Fruit fly (Drosophila melanogaster) whole organism, embryonic: ENCODE data around the gene CG15638.

Experiments used
- Atf3 ChIP-seq: fragments of 200-800 bp; sonication (Bioruptor generic); optimal IDR thresholded peaks from 3 replicates; lab custom pipeline; 2016; ENCODE audit warnings: missing biosample characterization, missing genetic modification characterization
- CG10209 ChIP-seq: fragments of 200-800 bp; sonication (Bioruptor generic); optimal IDR thresholded peaks from 3 replicates; lab custom pipeline; 2017; ENCODE audit warnings: missing biosample characterization, mild to moderate bottlenecking, missing genetic modification characterization, missing genetic modification reagents
- CG10654 ChIP-seq: fragments of 200-800 bp; sonication (Bioruptor generic); optimal IDR thresholded peaks from 2 replicates; lab custom pipeline; 2016; ENCODE audit warnings: missing biosample characterization, missing genetic modification characterization
- CG10959 ChIP-seq: fragments of 200-800 bp; sonication (Bioruptor generic); IDR thresholded peaks from 2 replicates; pipeline ENCODE4 v1.3.6; 2022; ENCODE audit warnings: missing biosample characterization, missing genetic modification characterization
- CG11560 ChIP-seq: fragments of 200-800 bp; sonication (Bioruptor generic); IDR thresholded peaks from 3 replicates; pipeline ENCODE4 v1.3.6; 2022; ENCODE audit warnings: missing biosample characterization, missing genetic modification characterization
- CG11723 ChIP-seq: fragments of 200-800 bp; sonication (Bioruptor generic); optimal IDR thresholded peaks from 2 replicates; lab custom pipeline; 2017; ENCODE audit warnings: missing biosample characterization, mild to moderate bottlenecking, missing genetic modification characterization
- CG13123 ChIP-seq: fragments of 200-800 bp; sonication (Bioruptor generic); optimal IDR thresholded peaks from 2 replicates; lab custom pipeline; 2016; ENCODE audit warnings: missing biosample characterization, missing genetic modification characterization
- CG14014 ChIP-seq: fragments of 200-800 bp; sonication (Bioruptor generic); IDR thresholded peaks from 2 replicates; pipeline ENCODE4 v1.3.6; 2022; ENCODE audit warnings: missing biosample characterization, missing genetic modification characterization
- CG16863 ChIP-seq: fragments of 200-800 bp; sonication (Bioruptor generic); optimal IDR thresholded peaks from 3 replicates; lab custom pipeline; 2016; ENCODE audit warnings: missing biosample characterization, missing genetic modification characterization
- CG2712 ChIP-seq: fragments of 200-800 bp; optimal IDR thresholded peaks from 3 replicates; lab custom pipeline; 2019; ENCODE audit warnings: missing biosample characterization, mild to moderate bottlenecking, missing genetic modification characterization, moderate library complexity
- CG3065 ChIP-seq: fragments of 200-800 bp; sonication (Bioruptor generic); optimal IDR thresholded peaks from 2 replicates; lab custom pipeline; 2016; ENCODE audit warnings: missing biosample characterization, missing genetic modification characterization
- CG33213 ChIP-seq: fragments of 200-800 bp; sonication (Bioruptor generic); optimal IDR thresholded peaks from 3 replicates; lab custom pipeline; 2016; ENCODE audit warnings: missing biosample characterization, missing genetic modification characterization
- CG34224 ChIP-seq: fragments of 200-800 bp; sonication (Bioruptor generic); IDR thresholded peaks from 3 replicates; pipeline ENCODE4 v1.3.6; 2022; ENCODE audit warnings: missing biosample characterization, missing genetic modification characterization; ENCODE audit not compliant: partially characterized antibody
- CG42726 ChIP-seq: fragments of 200-800 bp; sonication (Bioruptor generic); IDR thresholded peaks from 2 replicates; pipeline ENCODE4 v1.3.6; 2022; ENCODE audit warnings: missing biosample characterization, missing genetic modification characterization; ENCODE audit not compliant: partially characterized antibody
- CG4282 ChIP-seq: fragments of 200-800 bp; sonication (Bioruptor generic); optimal IDR thresholded peaks from 2 replicates; lab custom pipeline; 2016; ENCODE audit warnings: missing biosample characterization, missing genetic modification characterization
- CG4820 ChIP-seq: fragments of 200-800 bp; sonication (Bioruptor generic); optimal IDR thresholded peaks from 3 replicates; lab custom pipeline; 2016; ENCODE audit warnings: missing biosample characterization, missing genetic modification characterization
- CG6854 ChIP-seq: fragments of 200-800 bp; sonication (Bioruptor generic); optimal IDR thresholded peaks from 3 replicates; lab custom pipeline; 2017; ENCODE audit warnings: missing biosample characterization, mild to moderate bottlenecking, missing genetic modification characterization
- CG7372 ChIP-seq: fragments of 200-800 bp; sonication (Bioruptor generic); IDR thresholded peaks from 2 replicates; pipeline ENCODE4 v1.3.6; 2022; ENCODE audit warnings: missing biosample characterization, missing genetic modification characterization
- CoRest ChIP-seq: fragments of 200-800 bp; sonication (Bioruptor generic); optimal IDR thresholded peaks from 3 replicates; lab custom pipeline; 2018; ENCODE audit warnings: missing biosample characterization, mild to moderate bottlenecking, missing genetic modification characterization, moderate library complexity
- Dad ChIP-seq: fragments of 200-800 bp; sonication (Bioruptor generic); optimal IDR thresholded peaks from 3 replicates; lab custom pipeline; 2016; ENCODE audit warnings: missing biosample characterization, missing genetic modification characterization
- E2f2 ChIP-seq: fragments of 200-800 bp; sonication (Bioruptor generic); IDR thresholded peaks from 2 replicates; pipeline ENCODE4 v1.3.6; 2022; ENCODE audit warnings: missing biosample characterization, missing genetic modification characterization
- ERR ChIP-seq: fragments of 200-800 bp; sonication (Bioruptor generic); optimal IDR thresholded peaks from 2 replicates; lab custom pipeline; 2016; ENCODE audit warnings: missing biosample characterization, missing genetic modification characterization
- Hsf ChIP-seq: fragments of 200-800 bp; sonication (Bioruptor generic); optimal IDR thresholded peaks from 3 replicates; lab custom pipeline; 2016; ENCODE audit warnings: missing biosample characterization, missing genetic modification characterization
- Lim3 ChIP-seq: fragments of 200-800 bp; sonication (Bioruptor generic); IDR thresholded peaks from 2 replicates; pipeline ENCODE4 v1.3.6; 2022; ENCODE audit warnings: missing biosample characterization, missing genetic modification characterization
- Myb ChIP-seq: fragments of 200-800 bp; sonication (Bioruptor generic); optimal IDR thresholded peaks from 2 replicates; lab custom pipeline; 2016; ENCODE audit warnings: missing biosample characterization, missing genetic modification characterization
- NC2β ChIP-seq: fragments of 200-800 bp; sonication (Bioruptor generic); optimal IDR thresholded peaks from 2 replicates; lab custom pipeline; 2016; ENCODE audit warnings: missing biosample characterization, missing genetic modification characterization
- Nf-YA ChIP-seq: fragments of 200-800 bp; sonication (Bioruptor generic); IDR thresholded peaks from 2 replicates; pipeline ENCODE4 v1.3.6; 2022; ENCODE audit warnings: missing biosample characterization, missing genetic modification characterization
- Oaz ChIP-seq: fragments of 200-800 bp; sonication (Bioruptor generic); IDR thresholded peaks from 2 replicates; pipeline ENCODE4 v1.3.6; 2022; ENCODE audit warnings: missing biosample characterization, missing genetic modification characterization
- Pdp1 ChIP-seq, 2 experiments: fragments of 200-800 bp; sonication (Bioruptor generic); optimal IDR thresholded peaks; 3 replicates each; lab custom pipeline; 2016; ENCODE audit warnings: missing biosample characterization in 2 of 2, missing genetic modification characterization in 2 of 2, mild to moderate bottlenecking in 1 of 2, moderate library complexity in 1 of 2
- Sox100B ChIP-seq: fragments of 200-800 bp; sonication (Bioruptor generic); optimal IDR thresholded peaks from 3 replicates; lab custom pipeline; 2018; ENCODE audit warnings: missing biosample characterization, mild to moderate bottlenecking, missing genetic modification characterization
- ara ChIP-seq: fragments of 200-800 bp; sonication (Bioruptor generic); IDR thresholded peaks from 2 replicates; pipeline ENCODE4 v1.3.6; 2022; ENCODE audit warnings: missing biosample characterization, missing genetic modification characterization
- az2 ChIP-seq: fragments of 200-800 bp; sonication (Bioruptor generic); optimal IDR thresholded peaks from 3 replicates; lab custom pipeline; 2016; ENCODE audit warnings: missing biosample characterization, missing genetic modification characterization
- ci ChIP-seq: fragments of 200-800 bp; sonication (Bioruptor generic); IDR thresholded peaks from 3 replicates; pipeline ENCODE4 v1.3.6; 2022; ENCODE audit warnings: missing biosample characterization, missing genetic modification characterization
- corto ChIP-seq: fragments of 200-800 bp; sonication (Bioruptor generic); optimal IDR thresholded peaks from 2 replicates; lab custom pipeline; 2016; ENCODE audit warnings: missing biosample characterization, mild to moderate bottlenecking, missing genetic modification characterization, moderate library complexity
- danr ChIP-seq: fragments of 200-800 bp; sonication (Bioruptor generic); IDR thresholded peaks from 2 replicates; pipeline ENCODE4 v1.3.6; 2022; ENCODE audit warnings: missing biosample characterization, missing genetic modification characterization
- disco-r ChIP-seq: fragments of 200-800 bp; sonication (Bioruptor generic); optimal IDR thresholded peaks from 2 replicates; lab custom pipeline; 2016; ENCODE audit warnings: missing biosample characterization, missing genetic modification characterization
- ewg ChIP-seq: fragments of 200-800 bp; sonication (Bioruptor generic); optimal IDR thresholded peaks from 3 replicates; lab custom pipeline; 2017; ENCODE audit warnings: mild to moderate bottlenecking, missing biosample characterization, missing genetic modification reagents, missing genetic modification characterization
- h ChIP-seq: fragments of >200 bp; optimal IDR thresholded peaks from 2 replicates; lab custom pipeline; 2017
- ham ChIP-seq: fragments of 200-800 bp; sonication (Bioruptor generic); IDR thresholded peaks from 2 replicates; pipeline ENCODE4 v1.3.6; 2022; ENCODE audit warnings: missing biosample characterization, missing genetic modification characterization
- hb ChIP-seq: fragments of 200-800 bp; sonication (Bioruptor generic); IDR thresholded peaks from 3 replicates; pipeline ENCODE4 v1.3.6; 2022; ENCODE audit warnings: missing biosample characterization, missing genetic modification characterization; ENCODE audit not compliant: partially characterized antibody
- inv ChIP-seq: fragments of 200-800 bp; sonication (Bioruptor generic); IDR thresholded peaks from 2 replicates; pipeline ENCODE4 v1.3.6; 2022; ENCODE audit warnings: missing biosample characterization, missing genetic modification characterization; ENCODE audit not compliant: partially characterized antibody
- kay ChIP-seq: fragments of 200-800 bp; sonication (Bioruptor generic); optimal IDR thresholded peaks from 2 replicates; lab custom pipeline; 2016; ENCODE audit warnings: missing biosample characterization, missing genetic modification characterization
- lilli ChIP-seq: fragments of 200-800 bp; sonication (Bioruptor generic); optimal IDR thresholded peaks from 3 replicates; lab custom pipeline; 2016; ENCODE audit warnings: missing biosample characterization, missing genetic modification characterization
- odd ChIP-seq: fragments of 200-800 bp; sonication (Bioruptor generic); optimal IDR thresholded peaks from 2 replicates; lab custom pipeline; 2017; ENCODE audit warnings: missing biosample characterization, mild to moderate bottlenecking, missing genetic modification characterization
- repo ChIP-seq: fragments of 200-800 bp; sonication (Bioruptor generic); optimal IDR thresholded peaks from 2 replicates; lab custom pipeline; 2016; ENCODE audit warnings: missing biosample characterization, missing genetic modification characterization
- seq ChIP-seq: fragments of 200-800 bp; sonication (Bioruptor generic); IDR thresholded peaks from 2 replicates; pipeline ENCODE4 v1.3.6; 2022; ENCODE audit warnings: missing biosample characterization, missing genetic modification characterization
- stwl ChIP-seq: fragments of 200-800 bp; sonication (Bioruptor generic); optimal IDR thresholded peaks from 3 replicates; lab custom pipeline; 2018; ENCODE audit warnings: missing biosample characterization, mild to moderate bottlenecking, missing genetic modification characterization, moderate library complexity
- tll ChIP-seq, 2 experiments: fragments of 200-800 bp in 1 of 2; fragments of >200 bp in 1 of 2; sonication (Bioruptor generic) in 1 of 2; optimal IDR thresholded peaks; 2 replicates each; lab custom pipeline; 2017 to 2019; ENCODE audit warnings: missing biosample characterization in 2 of 2, missing genetic modification characterization in 2 of 2, mild to moderate bottlenecking in 1 of 2, moderate library complexity in 1 of 2

The CG15638 gene

dm6 chr2L:13547738-13548726 is 12.5 kb upstream of the CG15638 start (continued):
- TF ChIP-seq lilli (GFP tag; lab: Kevin White, UChicago) (peak; percentile 67), CG13123 (GFP tag; lab: Kevin White, UChicago) (no peak), ERR (GFP tag; lab: Kevin White, UChicago) (peak; percentile 13), seq (no peak), CG42726 (0 out of 2 replicates have a peak, but pooled peaks have one; percentile 4), danr (GFP tag; lab: Robert Waterston, UW) (no peak), CG33213 (GFP tag; lab: Kevin White, UChicago) (no peak), CG14014 (GFP tag; lab: Robert Waterston, UW) (0 out of 2 replicates have a peak, but pooled peaks have one; percentile 15), ara (no peak), CG3065 (GFP tag; lab: Kevin White, UChicago) (no peak), odd (GFP tag; lab: Kevin White, UChicago) (no peak), CG10959 (GFP tag; lab: Robert Waterston, UW) (0 out of 2 replicates have a peak, but pooled peaks have one; percentile 46), Myb (GFP tag; lab: Kevin White, UChicago) (peak; percentile 26), az2 (GFP tag; lab: Kevin White, UChicago) (peak; percentile 33), CG34224 (GFP tag; lab: Robert Waterston, UW) (no peak), tll (GFP tag; optimal IDR thresholded peaks at IDR 0.05; lab: Kevin White, UChicago) (peak; percentile 45 to 48), Pdp1 (GFP tag; optimal IDR thresholded peaks at IDR 0.05; lab: Kevin White, UChicago) (peak; percentile 66 to 95), CG6854 (GFP tag; lab: Kevin White, UChicago) (no peak), ci (GFP tag; lab: Robert Waterston, UW) (no peak; the same call in 2 of the 3 replicates), CG16863 (GFP tag; lab: Kevin White, UChicago) (peak; percentile 38), repo (GFP tag; lab: Kevin White, UChicago) (peak; percentile 1), CG10654 (GFP tag; lab: Kevin White, UChicago) (peak; percentile 15), CoRest (tag; lab: Kevin White, UChicago) (peak; percentile 53), CG11560 (tag; lab: Robert Waterston, UW) (no peak), CG4820 (GFP tag; lab: Kevin White, UChicago) (no peak), NC2β (GFP tag; lab: Kevin White, UChicago) (no peak), CG4282 (GFP tag; lab: Kevin White, UChicago) (no peak), CG2712 (peak; percentile 63), CG10209 (GFP tag; lab: Kevin White, UChicago) (peak; percentile 67), Dad (GFP tag; lab: Kevin White, UChicago) (peak; percentile 5), ham (no peak), Oaz (GFP tag; lab: Robert Waterston, UW) (no peak), Sox100B (GFP tag; lab: Kevin White, UChicago) (peak; percentile 46), corto (GFP tag; lab: Kevin White, UChicago) (no peak), h (lab: Kevin White, UChicago) (no peak), hb (no peak), stwl (tag; lab: Kevin White, UChicago) (no peak), Lim3 (GFP tag; lab: Robert Waterston, UW) (no peak), disco-r (GFP tag; lab: Kevin White, UChicago) (no peak), inv (GFP tag; lab: Robert Waterston, UW) (no peak; the same call in 1 of the 2 replicates), Nf-YA (no peak), E2f2 (GFP tag; lab: Robert Waterston, UW) (no peak), CG11723 (GFP tag; lab: Kevin White, UChicago) (no peak), kay (peak; percentile 30), CG7372 (GFP tag; lab: Robert Waterston, UW) (no peak; the same call in 1 of the 2 replicates), Hsf (GFP tag; lab: Kevin White, UChicago) (peak; percentile 41), ewg (peak; percentile 91), Atf3 (GFP tag; lab: Kevin White, UChicago) (no peak)
